Fruit fly (Drosophila melanogaster) whole organism, pupa: ENCODE results near the gene CG16865.

Experiments
- CG10348 ChIP-seq: fragments of 200-800 bp; sonication (Bioruptor generic); IDR thresholded peaks from 2 replicates; pipeline ENCODE4 v1.3.6; 2022; ENCODE audit warnings: missing biosample characterization, missing genetic modification characterization
- CG12605 ChIP-seq: fragments of 200-800 bp; sonication (Bioruptor generic); IDR thresholded peaks from 2 replicates; pipeline ENCODE4 v1.3.6; 2022; ENCODE audit warnings: missing biosample characterization, missing genetic modification characterization
- CG13204 ChIP-seq: fragments of 200-800 bp; sonication (Bioruptor generic); optimal IDR thresholded peaks from 2 replicates; lab custom pipeline; 2018; ENCODE audit warnings: missing biosample characterization, mild to moderate bottlenecking, missing genetic modification characterization, moderate library complexity
- CG14655 ChIP-seq: fragments of 200-800 bp; sonication (Bioruptor generic); optimal IDR thresholded peaks from 3 replicates; lab custom pipeline; 2017; ENCODE audit warnings: mild to moderate bottlenecking, missing biosample characterization, missing genetic modification reagents, missing genetic modification characterization
- CG15710 ChIP-seq: fragments of 200-800 bp; sonication (Bioruptor generic); optimal IDR thresholded peaks from 2 replicates; lab custom pipeline; 2018; ENCODE audit warnings: missing biosample characterization, mild to moderate bottlenecking, missing genetic modification characterization, moderate library complexity
- CG17806 ChIP-seq: fragments of 200-800 bp; sonication (Bioruptor generic); optimal IDR thresholded peaks from 2 replicates; lab custom pipeline; 2018; ENCODE audit warnings: missing biosample characterization, mild to moderate bottlenecking, missing genetic modification characterization, moderate library complexity
- CG32121 ChIP-seq: fragments of 200-800 bp; sonication (Bioruptor generic); IDR thresholded peaks from 2 replicates; pipeline ENCODE4 v1.3.6; 2022; ENCODE audit warnings: missing biosample characterization, missing genetic modification characterization
- CG34367 ChIP-seq: fragments of 200-800 bp; sonication (Bioruptor generic); optimal IDR thresholded peaks from 2 replicates; lab custom pipeline; 2018; ENCODE audit warnings: missing biosample characterization, mild to moderate bottlenecking, missing genetic modification characterization
- CG4496 ChIP-seq: fragments of 200-800 bp; sonication (Bioruptor generic); IDR thresholded peaks from 3 replicates; pipeline ENCODE4 v1.3.6; 2022; ENCODE audit warnings: missing biosample characterization, missing genetic modification characterization
- CG8159 ChIP-seq: fragments of 200-800 bp; sonication (Bioruptor generic); optimal IDR thresholded peaks from 3 replicates; lab custom pipeline; 2018; ENCODE audit warnings: missing biosample characterization, mild to moderate bottlenecking, missing genetic modification characterization, moderate library complexity
- CG8301 ChIP-seq: fragments of 200-800 bp; sonication (Bioruptor generic); optimal IDR thresholded peaks from 2 replicates; lab custom pipeline; 2018; ENCODE audit warnings: missing biosample characterization, mild to moderate bottlenecking, missing genetic modification characterization
- CG9948 ChIP-seq: fragments of 200-800 bp; sonication (Bioruptor generic); optimal IDR thresholded peaks from 2 replicates; lab custom pipeline; 2018; ENCODE audit warnings: missing biosample characterization, mild to moderate bottlenecking, missing genetic modification characterization, moderate library complexity
- D1 ChIP-seq: fragments of 200-800 bp; sonication (Bioruptor generic); optimal IDR thresholded peaks from 2 replicates; lab custom pipeline; 2018; ENCODE audit warnings: missing biosample characterization, mild to moderate bottlenecking, missing genetic modification characterization, moderate library complexity
- EcR ChIP-seq: fragments of 200-800 bp; sonication (Bioruptor generic); optimal IDR thresholded peaks from 3 replicates; lab custom pipeline; 2019; ENCODE audit warnings: missing biosample characterization, missing genetic modification characterization, mild to moderate bottlenecking, moderate library complexity, missing genetic modification reagents
- Ets98B ChIP-seq: fragments of 200-800 bp; sonication (Bioruptor generic); IDR thresholded peaks from 2 replicates; pipeline ENCODE4 v1.3.6; 2022; ENCODE audit warnings: missing biosample characterization, missing genetic modification characterization
- Pif1A ChIP-seq: fragments of 200-800 bp; sonication (Bioruptor generic); optimal IDR thresholded peaks from 3 replicates; lab custom pipeline; 2016; ENCODE audit warnings: missing biosample characterization, missing genetic modification characterization
- Pif1B ChIP-seq: fragments of 200-800 bp; sonication (Bioruptor generic); optimal IDR thresholded peaks from 3 replicates; lab custom pipeline; 2016; ENCODE audit warnings: missing biosample characterization, missing genetic modification characterization
- Snoo ChIP-seq: fragments of 200-800 bp; sonication (Bioruptor generic); optimal IDR thresholded peaks from 3 replicates; lab custom pipeline; 2017; ENCODE audit warnings: missing biosample characterization, mild to moderate bottlenecking, missing genetic modification characterization, inconsistent platforms
- fd96Ca ChIP-seq: fragments of 200-800 bp; sonication (Bioruptor generic); IDR thresholded peaks from 3 replicates; pipeline ENCODE4 v1.3.6; 2022; ENCODE audit warnings: missing biosample characterization, missing genetic modification characterization
- gl ChIP-seq: fragments of 200-800 bp; sonication (Bioruptor generic); optimal IDR thresholded peaks from 2 replicates; lab custom pipeline; 2018; ENCODE audit warnings: missing biosample characterization, mild to moderate bottlenecking, missing genetic modification characterization
- rn ChIP-seq: fragments of 200-800 bp; sonication (Bioruptor generic); IDR thresholded peaks from 2 replicates; pipeline ENCODE4 v1.3.6; 2022; ENCODE audit warnings: missing biosample characterization, missing genetic modification characterization

The CG16865 gene

DNA sequence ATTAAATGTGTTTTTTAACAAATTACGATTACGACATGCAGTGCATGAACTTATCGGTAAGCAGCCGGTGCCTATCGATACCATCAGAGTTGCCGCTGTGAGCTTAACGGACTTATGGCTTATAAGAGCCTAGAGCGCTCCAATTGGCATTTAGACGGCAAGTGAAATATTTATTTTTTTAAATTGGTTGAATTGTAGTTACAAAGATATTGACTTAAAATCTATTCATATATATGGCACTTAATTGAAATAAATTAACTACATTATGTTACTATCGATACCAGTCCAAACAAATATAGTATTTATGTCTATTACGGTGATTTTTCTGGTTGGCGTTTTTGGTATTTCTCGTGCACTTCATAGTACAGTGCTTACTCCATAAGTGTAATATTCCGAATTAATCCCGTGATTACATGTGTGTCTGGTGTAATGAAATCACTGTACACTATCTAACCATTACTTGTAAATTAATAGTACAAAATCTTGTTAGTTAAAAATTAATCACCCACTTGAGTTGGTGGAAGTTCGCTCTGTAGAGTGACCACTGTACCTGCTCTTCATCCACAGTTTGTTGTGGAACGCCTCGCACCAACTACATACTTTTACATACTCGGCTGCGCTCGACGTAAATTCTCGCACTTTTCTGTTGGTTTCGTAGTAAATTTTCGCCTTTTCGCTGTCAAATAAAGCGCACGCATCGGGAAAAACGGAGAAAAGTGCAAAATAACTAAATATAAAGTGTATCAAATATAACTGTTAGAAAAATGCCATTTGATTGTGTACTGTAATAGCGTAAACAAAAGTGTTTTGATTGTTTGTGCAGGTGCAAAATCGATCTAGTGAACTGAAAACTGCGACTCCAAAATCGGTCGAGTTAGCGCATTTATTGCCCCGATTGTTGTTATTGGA is 23.9 kb downstream of the CG16865 start, which contains the start of the genes mRpS23 and CenG1A:
Gene mRpS23 (minus strand): TSS at position 71 of the 909 bp plus-strand sequence.
Gene CenG1A (plus strand): TSS at position 563 of the 909 bp plus-strand sequence.
- TF ChIP-seq D1 (tag; lab: Kevin White, UChicago) (no peak), CG10348 (GFP tag; lab: Robert Waterston, UW) (peak; percentile 99), Pif1A (GFP tag; lab: Kevin White, UChicago) (peak; percentile 100), CG8159 (peak; percentile 100), Ets98B (peak; percentile 100), CG17806 (tag; lab: Kevin White, UChicago) (peak; percentile 100), Snoo (tag; lab: Kevin White, UChicago) (peak; percentile 100), CG15710 (peak; percentile 100), CG32121 (peak; percentile 100), Pif1B (GFP tag; lab: Kevin White, UChicago) (peak; percentile 100), CG14655 (GFP tag; lab: Kevin White, UChicago) (peak; percentile 100), CG34367 (peak; percentile 100), CG12605 (GFP tag; lab: Robert Waterston, UW) (peak; percentile 100), CG9948 (tag; lab: Kevin White, UChicago) (peak; percentile 100), CG13204 (no peak), CG8301 (tag; lab: Kevin White, UChicago) (peak; percentile 100), EcR (peak; percentile 67), rn (peak; percentile 100), fd96Ca (peak; percentile 100), CG4496 (GFP tag; lab: Robert Waterston, UW) (peak; percentile 100), gl (tag; lab: Kevin White, UChicago) (peak; percentile 100)

dm6 chr2L:13835959-13836358 is 24.6 kb downstream of the CG16865 start:
- TF ChIP-seq rn (no peak), CG17806 (tag; lab: Kevin White, UChicago) (no peak), CG9948 (tag; lab: Kevin White, UChicago) (no peak), CG8301 (tag; lab: Kevin White, UChicago) (no peak), Pif1B (GFP tag; lab: Kevin White, UChicago) (no peak), EcR (no peak), Ets98B (no peak)

dm6 chr2L:13837579-13837978 is 26.3 kb downstream of the CG16865 start:
- no peak for TF ChIP-seq D1 (tag; lab: Kevin White, UChicago)
- TF ChIP-seq CG15710: no peak
- TF ChIP-seq CG32121: no peak
- TF ChIP-seq gl (tag; lab: Kevin White, UChicago): no peak
- no peak for TF ChIP-seq Pif1A (GFP tag; lab: Kevin White, UChicago)
- TF ChIP-seq Pif1B (GFP tag; lab: Kevin White, UChicago): no peak
- TF ChIP-seq CG13204: no peak
- no peak for TF ChIP-seq CG9948 (tag; lab: Kevin White, UChicago)
- no peak for TF ChIP-seq CG34367

DNA sequence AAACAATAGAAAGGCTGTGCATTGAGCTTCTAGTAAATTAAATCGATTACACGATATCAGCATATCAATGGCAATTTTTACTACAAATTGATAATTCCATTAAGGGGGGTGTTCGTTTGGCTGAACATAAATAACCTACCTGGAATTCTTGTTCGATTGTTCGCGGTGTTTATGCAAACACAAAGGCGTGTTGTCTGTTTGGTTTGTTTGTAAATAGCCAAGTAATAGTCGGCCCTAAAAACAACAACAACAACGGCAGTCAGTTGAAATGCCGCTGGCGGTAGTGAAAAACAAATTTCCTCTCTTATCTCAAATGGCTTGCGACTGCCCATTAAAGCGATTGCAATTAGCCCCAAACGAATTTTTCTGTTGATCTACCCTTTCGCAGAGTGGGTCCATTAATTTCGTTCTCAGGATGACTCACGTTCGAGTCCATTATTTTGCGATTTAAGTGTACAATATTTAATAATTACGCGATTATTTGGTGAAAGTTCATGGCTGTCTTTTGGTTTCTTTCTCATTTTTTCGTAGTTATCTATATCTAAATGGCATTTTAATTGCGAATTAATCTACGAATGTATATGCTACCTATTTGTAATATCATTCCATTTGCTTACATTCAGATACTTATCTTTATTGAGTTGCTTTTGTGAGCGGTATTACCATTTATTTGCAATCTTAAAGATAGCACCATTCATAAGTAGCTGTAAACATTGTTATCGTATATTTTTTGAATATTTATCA is 27.5 kb downstream of the CG16865 start:
- no peak for TF ChIP-seq CG32121
- TF ChIP-seq CG17806 (tag; lab: Kevin White, UChicago): no peak

dm6 chr2L:13839744-13840151 is 28.4 kb downstream of the CG16865 start:
- peak; percentile 76 for TF ChIP-seq Pif1B (GFP tag; lab: Kevin White, UChicago)
- TF ChIP-seq Snoo (tag; lab: Kevin White, UChicago): peak; percentile 91
- TF ChIP-seq CG32121: peak; percentile 90
- peak; percentile 88 for TF ChIP-seq CG9948 (tag; lab: Kevin White, UChicago)
- peak; percentile 86 for TF ChIP-seq CG8159
- no peak; the same call in 2 of the 3 replicates for TF ChIP-seq fd96Ca
- peak; percentile 83 for TF ChIP-seq CG15710
- TF ChIP-seq D1 (tag; lab: Kevin White, UChicago): peak; percentile 82
- no peak for TF ChIP-seq EcR
- peak; percentile 40 for TF ChIP-seq gl (tag; lab: Kevin White, UChicago)
- TF ChIP-seq rn: peak; percentile 48; the same call in 1 of the 2 replicates
- peak; percentile 92 for TF ChIP-seq CG14655 (GFP tag; lab: Kevin White, UChicago)
- TF ChIP-seq CG12605 (GFP tag; lab: Robert Waterston, UW): peak; percentile 56
- peak; percentile 80 for TF ChIP-seq Ets98B
- TF ChIP-seq CG8301 (tag; lab: Kevin White, UChicago): peak; percentile 88
- peak; percentile 81 for TF ChIP-seq CG17806 (tag; lab: Kevin White, UChicago)
- 0 out of 2 replicates have a peak, but pooled peaks have one; percentile 16 for TF ChIP-seq CG10348 (GFP tag; lab: Robert Waterston, UW)
- TF ChIP-seq CG34367: peak; percentile 76
- TF ChIP-seq Pif1A (GFP tag; lab: Kevin White, UChicago): peak; percentile 83
- TF ChIP-seq CG13204: peak; percentile 46
- TF ChIP-seq CG4496 (GFP tag; lab: Robert Waterston, UW): peak; percentile 86
- TF ChIP-seq, all 21 proteins: peak for 19
